1 fruit fly cellular context compared by ENCODE assay signal in genomic region chr3R:9891527-9891926, dm6.
A peak's percentile ranks its signal among the peaks of the same experiment; 100 is the strongest.
TF ChIP-seq lines count a peak whose summit lies in the region.

No protein-coding gene starts in this region.

TF ChIP-seq in whole organism, embryonic, 481 proteins besides CTCF, POLR2A, EP300 and RAD21 (continued from another document and continues in another):
- TF ChIP-seq CG11398 (GFP tag; optimal IDR thresholded peaks at IDR 0.05; lab: Kevin White, UChicago) (no peak), Dref (GFP tag; IDR thresholded peaks at IDR 0.05; lab: Robert Waterston, UW) (no peak), ranshi (GFP tag; IDR thresholded peaks at IDR 0.05; lab: Robert Waterston, UW) (peak; percentile 43; the same call in 1 of the 2 replicates), H2.0 (GFP tag; IDR thresholded peaks at IDR 0.05; lab: Robert Waterston, UW) (no peak), Mrtf (GFP tag; IDR thresholded peaks at IDR 0.05; lab: Robert Waterston, UW) (no peak), Hmr (GFP tag; optimal IDR thresholded peaks at IDR 0.05; lab: Kevin White, UChicago) (peak; percentile 27), yki (optimal IDR thresholded peaks at IDR 0.05; lab: Kevin White, UChicago) (no peak), CG8089 (GFP tag; optimal IDR thresholded peaks at IDR 0.05; lab: Kevin White, UChicago) (no peak), esg (GFP tag; conservative IDR thresholded peaks at IDR 0.05; lab: Robert Waterston, UW) (no peak), Poxn (GFP tag; IDR thresholded peaks at IDR 0.05; lab: Robert Waterston, UW) (no peak), sug (tag; optimal IDR thresholded peaks at IDR 0.05; lab: Kevin White, UChicago) (no peak), pan (optimal IDR thresholded peaks at IDR 0.05; lab: Kevin White, UChicago) (no peak), pan (GFP tag; optimal IDR thresholded peaks at IDR 0.05 in 1 of 2, IDR thresholded peaks at IDR 0.05 in 1 of 2) (no peak), CG9609 (GFP tag; optimal IDR thresholded peaks at IDR 0.05; lab: Kevin White, UChicago) (no peak), knrl (GFP tag; IDR thresholded peaks at IDR 0.05; lab: Robert Waterston, UW; ENCODE audit: partially characterized antibody) (no peak), Dp (GFP tag; optimal IDR thresholded peaks at IDR 0.05; lab: Kevin White, UChicago) (no peak), cato (GFP tag; optimal IDR thresholded peaks at IDR 0.05; lab: Kevin White, UChicago; ENCODE audit: borderline replicate concordance) (no peak), CG13296 (GFP tag; optimal IDR thresholded peaks at IDR 0.05; lab: Kevin White, UChicago) (no peak), CG8388 (GFP tag; optimal IDR thresholded peaks at IDR 0.05; lab: Kevin White, UChicago) (peak; percentile 23), sima (GFP tag; optimal IDR thresholded peaks at IDR 0.05; lab: Kevin White, UChicago) (no peak), CG16815 (GFP tag; optimal IDR thresholded peaks at IDR 0.05; lab: Kevin White, UChicago) (no peak), Eip74EF (GFP tag; optimal IDR thresholded peaks at IDR 0.05; lab: Kevin White, UChicago) (no peak), Camta (GFP tag; optimal IDR thresholded peaks at IDR 0.05; lab: Kevin White, UChicago) (no peak), eyg (GFP tag; optimal IDR thresholded peaks at IDR 0.05; lab: Kevin White, UChicago) (no peak), CG18764 (GFP tag; optimal IDR thresholded peaks at IDR 0.05; lab: Kevin White, UChicago) (no peak), CG15073 (GFP tag; optimal IDR thresholded peaks at IDR 0.05; lab: Kevin White, UChicago) (no peak), Oaz (GFP tag; IDR thresholded peaks at IDR 0.05; lab: Robert Waterston, UW) (no peak), CG6272 (GFP tag; IDR thresholded peaks at IDR 0.05; lab: Robert Waterston, UW) (no peak), Scr (GFP tag; IDR thresholded peaks at IDR 0.05; lab: Robert Waterston, UW; ENCODE audit: partially characterized antibody) (no peak), CG2712 (tag; optimal IDR thresholded peaks at IDR 0.05; lab: Kevin White, UChicago) (no peak), tup (GFP tag; optimal IDR thresholded peaks at IDR 0.05; lab: Kevin White, UChicago) (no peak), Trl (optimal IDR thresholded peaks at IDR 0.05; lab: Kevin White, UChicago) (no peak), Trl (GFP tag; optimal IDR thresholded peaks at IDR 0.05; lab: Kevin White, UChicago) (no peak), CG7357 (GFP tag; IDR thresholded peaks at IDR 0.05; lab: Robert Waterston, UW) (no peak), CG17829 (tag; optimal IDR thresholded peaks at IDR 0.05; lab: Kevin White, UChicago) (no peak), ash1 (GFP tag; optimal IDR thresholded peaks at IDR 0.05; lab: Kevin White, UChicago) (no peak), E2f2 (GFP tag; IDR thresholded peaks at IDR 0.05; lab: Robert Waterston, UW) (peak; percentile 10; the same call in 1 of the 2 replicates), croc (GFP tag; conservative IDR thresholded peaks at IDR 0.05; lab: Robert Waterston, UW) (no peak), HLH3B (GFP tag; IDR thresholded peaks at IDR 0.05; lab: Robert Waterston, UW) (0 out of 2 replicates have a peak, but pooled peaks have one; percentile 26), shn (GFP tag; optimal IDR thresholded peaks at IDR 0.05; lab: Kevin White, UChicago) (no peak), eve (GFP tag; optimal IDR thresholded peaks at IDR 0.05; lab: Kevin White, UChicago) (no peak), Meics (GFP tag; optimal IDR thresholded peaks at IDR 0.05; lab: Kevin White, UChicago) (peak; percentile 27), Vsx1 (GFP tag; optimal IDR thresholded peaks at IDR 0.05; lab: Kevin White, UChicago) (peak; percentile 47), CG7372 (GFP tag; IDR thresholded peaks at IDR 0.05; lab: Robert Waterston, UW) (no peak), oc (tag; optimal IDR thresholded peaks at IDR 0.05; lab: Kevin White, UChicago) (no peak), inv (GFP tag; IDR thresholded peaks at IDR 0.05; lab: Robert Waterston, UW; ENCODE audit: partially characterized antibody) (no peak), CG2678 (tag; optimal IDR thresholded peaks at IDR 0.05; lab: Kevin White, UChicago) (no peak), wor (GFP tag; IDR thresholded peaks at IDR 0.05; lab: Robert Waterston, UW) (no peak), nom (GFP tag; optimal IDR thresholded peaks at IDR 0.05; lab: Kevin White, UChicago) (no peak), Side (GFP tag; optimal IDR thresholded peaks at IDR 0.05; lab: Kevin White, UChicago) (no peak), CG10147 (GFP tag; optimal IDR thresholded peaks at IDR 0.05; lab: Kevin White, UChicago) (no peak), CG1792 (GFP tag; optimal IDR thresholded peaks at IDR 0.05; lab: Kevin White, UChicago) (no peak), sisA (GFP tag; IDR thresholded peaks at IDR 0.05; lab: Robert Waterston, UW) (no peak), Myb (GFP tag; optimal IDR thresholded peaks at IDR 0.05; lab: Kevin White, UChicago) (no peak), ro (GFP tag; IDR thresholded peaks at IDR 0.05; lab: Robert Waterston, UW) (no peak), Opbp (GFP tag; IDR thresholded peaks at IDR 0.05; lab: Robert Waterston, UW; ENCODE audit: partially characterized antibody) (no peak), CG14050 (GFP tag; IDR thresholded peaks at IDR 0.05; lab: Robert Waterston, UW) (0 out of 3 replicates have a peak, but pooled peaks have one; percentile 10), Tbp (GFP tag; optimal IDR thresholded peaks at IDR 0.05; lab: Kevin White, UChicago) (no peak), CG14667 (GFP tag; IDR thresholded peaks at IDR 0.05; lab: Robert Waterston, UW) (no peak), ken (GFP tag; IDR thresholded peaks at IDR 0.05; lab: Robert Waterston, UW) (no peak), exex (tag; optimal IDR thresholded peaks at IDR 0.05; lab: Kevin White, UChicago) (peak; percentile 7), CG7745 (tag; optimal IDR thresholded peaks at IDR 0.05; lab: Kevin White, UChicago) (no peak), CG10959 (GFP tag; IDR thresholded peaks at IDR 0.05; lab: Robert Waterston, UW) (no peak), pzg (GFP tag; optimal IDR thresholded peaks at IDR 0.05; lab: Kevin White, UChicago) (no peak), CG12155 (GFP tag; optimal IDR thresholded peaks at IDR 0.05; lab: Kevin White, UChicago) (no peak), CG8944 (GFP tag; optimal IDR thresholded peaks at IDR 0.05; lab: Kevin White, UChicago) (no peak), HmgZ (tag; optimal IDR thresholded peaks at IDR 0.05; lab: Kevin White, UChicago) (no peak), CG8478 (optimal IDR thresholded peaks at IDR 0.05; lab: Kevin White, UChicago) (no peak), stc (GFP tag; IDR thresholded peaks at IDR 0.05; lab: Robert Waterston, UW) (no peak), CG17568 (GFP tag; optimal IDR thresholded peaks at IDR 0.05; lab: Kevin White, UChicago) (no peak), ato (GFP tag; IDR thresholded peaks at IDR 0.05; lab: Robert Waterston, UW; ENCODE audit: partially characterized antibody) (no peak), ap (GFP tag; IDR thresholded peaks at IDR 0.05; lab: Robert Waterston, UW) (no peak), sc (optimal IDR thresholded peaks at IDR 0.05; lab: Kevin White, UChicago) (no peak), sc (GFP tag; optimal IDR thresholded peaks at IDR 0.05; lab: Kevin White, UChicago) (no peak), Deaf1 (tag; optimal IDR thresholded peaks at IDR 0.05; lab: Kevin White, UChicago) (peak; percentile 42), emc (GFP tag; optimal IDR thresholded peaks at IDR 0.05; lab: Kevin White, UChicago) (no peak), slou (GFP tag; optimal IDR thresholded peaks at IDR 0.05; lab: Kevin White, UChicago) (no peak), CG12942 (GFP tag; optimal IDR thresholded peaks at IDR 0.05; lab: Kevin White, UChicago) (no peak), CG12219 (GFP tag; optimal IDR thresholded peaks at IDR 0.05; lab: Kevin White, UChicago) (no peak), Nf-YB (GFP tag; optimal IDR thresholded peaks at IDR 0.05; lab: Kevin White, UChicago) (no peak), Six4 (GFP tag; optimal IDR thresholded peaks at IDR 0.05; lab: Kevin White, UChicago) (no peak), HLH4C (GFP tag; IDR thresholded peaks at IDR 0.05; lab: Robert Waterston, UW; ENCODE audit: partially characterized antibody) (no peak), onecut (GFP tag; IDR thresholded peaks at IDR 0.05; lab: Robert Waterston, UW) (no peak), chinmo (GFP tag; IDR thresholded peaks at IDR 0.05; lab: Robert Waterston, UW; ENCODE audit: partially characterized antibody) (peak; percentile 93; the same call in 3 of the 4 replicates), CG31388 (GFP tag; optimal IDR thresholded peaks at IDR 0.05; lab: Kevin White, UChicago) (no peak), crp (GFP tag; optimal IDR thresholded peaks at IDR 0.05; lab: Kevin White, UChicago) (no peak), CG6654 (GFP tag; optimal IDR thresholded peaks at IDR 0.05; lab: Kevin White, UChicago) (no peak), Optix (GFP tag; IDR thresholded peaks at IDR 0.05; lab: Robert Waterston, UW) (no peak), CrebB (tag; optimal IDR thresholded peaks at IDR 0.05; lab: Kevin White, UChicago) (no peak), Ets97D (GFP tag; optimal IDR thresholded peaks at IDR 0.05; lab: Kevin White, UChicago) (no peak), Dbx (GFP tag; IDR thresholded peaks at IDR 0.05; lab: Robert Waterston, UW) (peak; percentile 53; the same call in 1 of the 3 replicates), hkb (optimal IDR thresholded peaks at IDR 0.05; lab: Kevin White, UChicago) (no peak), hkb (GFP tag; IDR thresholded peaks at IDR 0.05; lab: Robert Waterston, UW) (no peak), tx (GFP tag; optimal IDR thresholded peaks at IDR 0.05; lab: Kevin White, UChicago) (no peak), Adf1 (GFP tag; IDR thresholded peaks at IDR 0.05; lab: Robert Waterston, UW) (peak; percentile 55), CG11695 (GFP tag; IDR thresholded peaks at IDR 0.05; lab: Robert Waterston, UW) (0 out of 3 replicates have a peak, but pooled peaks have one; percentile 29), pnt (GFP tag; optimal IDR thresholded peaks at IDR 0.05; lab: Kevin White, UChicago) (no peak), nmo (GFP tag; optimal IDR thresholded peaks at IDR 0.05; lab: Kevin White, UChicago) (no peak), lilli (GFP tag; optimal IDR thresholded peaks at IDR 0.05; lab: Kevin White, UChicago) (no peak), CG5953 (GFP tag; IDR thresholded peaks at IDR 0.05; lab: Robert Waterston, UW) (no peak), CG3163 (GFP tag; optimal IDR thresholded peaks at IDR 0.05; lab: Kevin White, UChicago) (no peak), pita (GFP tag; optimal IDR thresholded peaks at IDR 0.05; lab: Kevin White, UChicago) (no peak), CG2202 (tag; optimal IDR thresholded peaks at IDR 0.05; lab: Kevin White, UChicago) (no peak), CG6765 (GFP tag; optimal IDR thresholded peaks at IDR 0.05; lab: Kevin White, UChicago) (no peak), C15 (GFP tag; IDR thresholded peaks at IDR 0.05; lab: Robert Waterston, UW) (no peak), hth (optimal IDR thresholded peaks at IDR 0.05; lab: Kevin White, UChicago) (no peak), p53 (GFP tag; optimal IDR thresholded peaks at IDR 0.05; lab: Kevin White, UChicago) (no peak), CG4617 (GFP tag; optimal IDR thresholded peaks at IDR 0.05; lab: Kevin White, UChicago; ENCODE audit: borderline replicate concordance) (no peak), zfh1 (GFP tag; IDR thresholded peaks at IDR 0.05; lab: Robert Waterston, UW) (no peak), Sry-δ (GFP tag; optimal IDR thresholded peaks at IDR 0.05; lab: Kevin White, UChicago) (no peak), CkIIα-i1 (GFP tag; IDR thresholded peaks at IDR 0.05; lab: Robert Waterston, UW) (no peak), zen (tag; optimal IDR thresholded peaks at IDR 0.05; lab: Kevin White, UChicago) (no peak), CG31224 (GFP tag; IDR thresholded peaks at IDR 0.05; lab: Robert Waterston, UW) (no peak), CG9797 (GFP tag; optimal IDR thresholded peaks at IDR 0.05; lab: Kevin White, UChicago) (no peak), CG3847 (GFP tag; IDR thresholded peaks at IDR 0.05; lab: Robert Waterston, UW) (no peak), sob (GFP tag; IDR thresholded peaks at IDR 0.05; lab: Robert Waterston, UW) (no peak), scrt (GFP tag; optimal IDR thresholded peaks at IDR 0.05; lab: Kevin White, UChicago) (no peak), CG7928 (GFP tag; optimal IDR thresholded peaks at IDR 0.05; lab: Kevin White, UChicago) (no peak), CG17328 (GFP tag; IDR thresholded peaks at IDR 0.05; lab: Robert Waterston, UW) (no peak), bcd (GFP tag; optimal IDR thresholded peaks at IDR 0.05; lab: Kevin White, UChicago) (no peak), CG14014 (GFP tag; IDR thresholded peaks at IDR 0.05; lab: Robert Waterston, UW) (no peak), mirr (GFP tag; optimal IDR thresholded peaks at IDR 0.05; lab: Kevin White, UChicago) (peak; percentile 52), br (optimal IDR thresholded peaks at IDR 0.05; lab: Kevin White, UChicago) (no peak), gem (tag; optimal IDR thresholded peaks at IDR 0.05; lab: Kevin White, UChicago) (no peak), Neu2 (GFP tag; optimal IDR thresholded peaks at IDR 0.05; lab: Kevin White, UChicago; ENCODE audit: borderline replicate concordance) (no peak), amos (GFP tag; IDR thresholded peaks at IDR 0.05; lab: Robert Waterston, UW; ENCODE audit: partially characterized antibody) (no peak), Dad (GFP tag; optimal IDR thresholded peaks at IDR 0.05; lab: Kevin White, UChicago) (no peak), sna (GFP tag; IDR thresholded peaks at IDR 0.05; lab: Robert Waterston, UW; ENCODE audit: partially characterized antibody) (no peak), HmgD (GFP tag; optimal IDR thresholded peaks at IDR 0.05; lab: Kevin White, UChicago) (no peak), CG30431 (GFP tag; optimal IDR thresholded peaks at IDR 0.05; lab: Kevin White, UChicago) (no peak), insv (GFP tag; optimal IDR thresholded peaks at IDR 0.05; lab: Kevin White, UChicago) (no peak), gce (GFP tag; IDR thresholded peaks at IDR 0.05; lab: Robert Waterston, UW) (no peak), z (GFP tag; IDR thresholded peaks at IDR 0.05; lab: Robert Waterston, UW) (no peak), CG10654 (GFP tag; optimal IDR thresholded peaks at IDR 0.05; lab: Kevin White, UChicago) (no peak), Ada2b (GFP tag; IDR thresholded peaks at IDR 0.05; lab: Robert Waterston, UW) (no peak), GATAe (GFP tag; conservative IDR thresholded peaks at IDR 0.05; lab: Robert Waterston, UW) (no peak), da (GFP tag; optimal IDR thresholded peaks at IDR 0.05; lab: Kevin White, UChicago) (no peak), jing (GFP tag; optimal IDR thresholded peaks at IDR 0.05; lab: Kevin White, UChicago) (no peak), Nf-YC (tag; optimal IDR thresholded peaks at IDR 0.05; lab: Kevin White, UChicago) (no peak)
